Worm (Caenorhabditis elegans) whole organism, L2 larva: ENCODE data around the gene npr-28.

Experiments
- R02D3.7 ChIP-seq: fragments of 150-350 bp; optimal IDR thresholded peaks from 2 replicates; lab custom pipeline; 2014; ENCODE audit warnings: missing biosample characterization, missing genetic modification characterization
- ZK546.5 ChIP-seq: sonication (generic microtip); optimal IDR thresholded peaks from 2 replicates; lab custom pipeline; 2017; ENCODE audit warnings: missing biosample characterization, missing genetic modification characterization
- aly-2 ChIP-seq: fragments of 150-350 bp; optimal IDR thresholded peaks from 2 replicates; lab custom pipeline; 2014; ENCODE audit warnings: missing biosample characterization, missing genetic modification characterization
- ceh-16 ChIP-seq: fragments of 150-350 bp; optimal IDR thresholded peaks from 2 replicates; lab custom pipeline; 2014; ENCODE audit warnings: missing biosample characterization, missing genetic modification characterization
- ceh-82 ChIP-seq: fragments of 150-350 bp; optimal IDR thresholded peaks from 2 replicates; lab custom pipeline; 2014; ENCODE audit warnings: missing biosample characterization, missing genetic modification characterization
- crh-2 ChIP-seq: sonication (generic microtip); optimal IDR thresholded peaks from 2 replicates; lab custom pipeline; 2017; ENCODE audit warnings: missing biosample characterization, missing genetic modification characterization
- lin-39 ChIP-seq: fragments of 150-350 bp; optimal IDR thresholded peaks from 2 replicates; lab custom pipeline; 2014; ENCODE audit warnings: missing biosample characterization, missing genetic modification reagents, missing genetic modification characterization
- unc-62 ChIP-seq: fragments of 150-350 bp; optimal IDR thresholded peaks from 2 replicates; lab custom pipeline; 2014; ENCODE audit warnings: missing biosample characterization, missing genetic modification reagents, missing genetic modification characterization

DNA sequence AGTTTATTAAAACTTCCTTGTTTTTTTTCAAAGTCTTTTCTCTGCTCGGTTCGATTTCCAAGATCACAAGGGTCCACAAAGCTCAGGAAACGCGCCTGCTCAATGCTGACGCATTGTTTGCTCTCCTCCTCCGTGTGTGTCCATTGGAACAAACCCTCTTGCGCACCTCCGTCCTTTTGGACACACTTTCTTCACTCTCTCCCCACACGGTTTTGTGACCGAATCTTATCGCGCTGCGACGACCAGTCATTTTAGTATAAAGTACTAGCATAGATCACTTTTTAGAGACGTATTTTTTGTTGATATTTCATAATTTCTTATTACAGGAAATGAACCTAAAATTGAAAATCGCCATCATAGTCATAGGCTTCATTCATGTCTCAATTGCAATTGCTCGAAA, 17.3 kb upstream of the npr-28 start:
- TF ChIP-seq unc-62 (GFP tag; lab: Kevin White, UChicago) (no peak), lin-39 (tag; lab: Kevin White, UChicago) (no peak), aly-2 (tag; lab: Kevin White, UChicago) (no peak), R02D3.7 (no peak), crh-2 (peak; percentile 67), ceh-82 (tag; lab: Kevin White, UChicago) (peak; percentile 0), ceh-16 (tag; lab: Kevin White, UChicago) (no peak), ZK546.5 (no peak)
